Worm (Caenorhabditis elegans): Measurements from ENCODE around the gene rpc-1.

rpc-1 gene

ce11 chrIV:7114599-7114998, 50.9 kb downstream of the rpc-1 start, which contains the start of gene nas-8:
Gene nas-8, plus strand, starts transcription at chrIV:7114899.
- peak; percentile 11 for TF ChIP-seq snu-23 (GFP tag; optimal IDR thresholded peaks at IDR 0.05)
- no peak for TF ChIP-seq pax-3 (tag; optimal IDR thresholded peaks at IDR 0.05)

DNA sequence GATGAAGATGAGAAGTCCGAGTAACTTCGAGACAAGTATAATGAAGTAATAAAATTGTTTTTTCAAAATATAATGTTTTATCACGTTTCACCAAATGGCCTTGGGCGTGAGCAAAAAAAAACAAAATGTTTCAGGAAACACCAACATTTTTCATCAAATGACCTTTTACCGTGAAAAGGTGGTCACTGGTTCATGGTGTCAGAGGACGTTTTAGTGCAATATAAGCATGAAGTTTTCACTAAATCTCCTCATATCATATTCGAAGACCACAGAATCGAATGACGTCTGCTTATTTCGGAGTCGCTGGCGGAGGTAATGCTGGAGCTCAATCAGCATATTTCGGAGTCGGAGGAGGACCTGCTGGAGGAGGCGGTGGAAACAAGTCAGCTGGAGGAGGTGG, 54.2 kb downstream of the rpc-1 start, which contains the start of the genes ZC477.7 and ssq-3:
TSS of gene ZC477.7 (minus strand) at position 101 of the 400 bp plus-strand sequence.
TSS of gene ssq-3 (plus strand) at position 251 of the 400 bp plus-strand sequence.
- TF ChIP-seq unc-86 (tag; optimal IDR thresholded peaks at IDR 0.05) (no peak), fos-1 (tag; optimal IDR thresholded peaks at IDR 0.05) (no peak), pax-3 (tag; optimal IDR thresholded peaks at IDR 0.05) (no peak), ceh-88 (GFP tag; IDR thresholded peaks at IDR 0.05) (no peak), unc-62 (GFP tag; optimal IDR thresholded peaks at IDR 0.05) (no peak), elt-3 (tag; optimal IDR thresholded peaks at IDR 0.05) (no peak), sptf-1 (tag; optimal IDR thresholded peaks at IDR 0.05) (no peak), fkh-8 (tag; optimal IDR thresholded peaks at IDR 0.05) (no peak), nhr-19 (GFP tag; conservative IDR thresholded peaks at IDR 0.05) (no peak), nhr-47 (tag; optimal IDR thresholded peaks at IDR 0.05) (no peak), mep-1 (tag; optimal IDR thresholded peaks at IDR 0.05) (no peak), dsc-1 (tag; optimal IDR thresholded peaks at IDR 0.05) (no peak), unc-130 (tag; optimal IDR thresholded peaks at IDR 0.05) (no peak), lin-39 (tag; optimal IDR thresholded peaks at IDR 0.05) (no peak), jun-1 (tag; optimal IDR thresholded peaks at IDR 0.05) (no peak), irx-1 (tag; optimal IDR thresholded peaks at IDR 0.05) (no peak), lin-14 (GFP tag; optimal IDR thresholded peaks at IDR 0.05) (no peak), sox-4 (tag; optimal IDR thresholded peaks at IDR 0.05) (no peak)
